Worm (Caenorhabditis elegans): ENCODE results near the gene dhrr-1.

dhrr-1 gene

DNA sequence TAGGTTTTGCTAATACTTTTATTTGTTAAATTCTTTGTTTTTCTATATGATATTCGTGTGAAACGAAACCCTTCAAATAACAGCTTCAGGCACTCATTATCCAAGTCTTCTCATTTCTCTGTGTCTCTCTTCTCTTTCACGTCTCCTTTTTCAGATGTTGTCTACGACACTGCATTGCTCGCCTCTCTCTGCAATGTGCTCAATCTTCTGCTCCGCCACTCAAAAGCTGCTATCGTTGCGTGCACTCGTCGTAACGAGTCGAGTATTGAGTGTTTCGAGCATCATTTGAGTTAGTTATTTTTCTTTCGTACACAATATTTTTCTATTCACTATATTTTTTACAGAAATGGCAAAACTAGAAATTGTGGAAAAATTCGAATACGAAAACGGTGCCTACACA lies 28.7 kb downstream of the dhrr-1 start:
- TF ChIP-seq tbx-11 (GFP tag; IDR thresholded peaks at IDR 0.05) (no peak), ceh-36 (tag; optimal IDR thresholded peaks at IDR 0.05) (no peak), sea-1 (GFP tag; conservative IDR thresholded peaks at IDR 0.05) (no peak)

DNA sequence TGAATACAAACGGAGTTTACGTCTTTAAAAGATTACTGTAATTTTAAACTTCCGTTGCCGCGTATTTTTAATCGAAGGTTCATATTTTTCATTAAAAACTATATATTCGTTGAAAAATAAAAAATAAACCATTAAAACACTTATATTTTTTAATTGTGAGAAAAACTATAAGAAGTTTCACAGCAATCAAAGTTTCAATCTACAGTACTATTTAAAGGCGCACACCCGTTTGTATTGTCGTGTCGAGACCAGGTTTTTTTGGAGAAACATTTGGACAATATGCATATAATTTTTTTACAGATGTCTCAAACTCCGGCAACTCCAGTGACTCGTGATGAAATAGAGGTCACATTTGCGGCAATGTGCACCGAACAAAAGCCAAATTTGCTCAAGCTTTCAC lies 29.4 kb downstream of the dhrr-1 start, which contains the start of gene R08D7.5:
TSS of gene R08D7.5 (plus strand) at position 301 of the 400 bp plus-strand sequence.
- TF ChIP-seq F13C5.2 (tag; optimal IDR thresholded peaks at IDR 0.05) (no peak), ceh-36 (tag; optimal IDR thresholded peaks at IDR 0.05) (no peak), B0310.2 (tag; optimal IDR thresholded peaks at IDR 0.05) (no peak), ceh-13 (GFP tag; optimal IDR thresholded peaks at IDR 0.05) (no peak), hnd-1 (tag; optimal IDR thresholded peaks at IDR 0.05) (no peak), ama-1 (optimal IDR thresholded peaks at IDR 0.05) (no peak), tra-4 (tag; optimal IDR thresholded peaks at IDR 0.05) (no peak), tbx-37 (GFP tag; conservative IDR thresholded peaks at IDR 0.05) (no peak), scrt-1 (GFP tag; IDR thresholded peaks at IDR 0.05) (no peak), hmbx-1 (tag; optimal IDR thresholded peaks at IDR 0.05) (no peak), ets-7 (tag; optimal IDR thresholded peaks at IDR 0.05) (no peak)

DNA sequence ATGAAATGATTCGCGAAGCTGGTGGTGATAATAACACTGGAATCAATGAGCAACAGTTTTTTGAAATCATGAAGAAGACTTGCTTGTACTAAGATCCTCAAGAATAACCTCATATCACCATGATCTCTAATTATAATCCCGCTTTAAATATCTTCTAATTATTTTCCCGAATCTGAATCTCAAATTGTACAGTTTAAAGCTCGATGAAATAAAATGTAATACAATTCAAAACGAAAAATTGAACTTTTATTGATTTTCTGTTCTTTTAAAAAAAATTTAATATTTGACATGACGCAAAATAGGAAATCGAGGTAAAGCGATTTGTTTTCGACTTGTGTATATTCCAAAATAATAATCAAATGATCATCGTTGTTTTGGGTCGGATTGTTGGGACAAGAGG lies 30.4 kb downstream of the dhrr-1 start:
- TF ChIP-seq ceh-36 (tag; optimal IDR thresholded peaks at IDR 0.05) (no peak), tbx-37 (GFP tag; conservative IDR thresholded peaks at IDR 0.05) (no peak), ama-1 (optimal IDR thresholded peaks at IDR 0.05) (no peak), B0310.2 (tag; optimal IDR thresholded peaks at IDR 0.05) (no peak), flt-1 (GFP tag; IDR thresholded peaks at IDR 0.05) (no peak), pes-1 (GFP tag; IDR thresholded peaks at IDR 0.05) (no peak), hmg-4 (GFP tag; optimal IDR thresholded peaks at IDR 0.05) (no peak), F13C5.2 (tag; optimal IDR thresholded peaks at IDR 0.05) (no peak), ceh-13 (GFP tag; optimal IDR thresholded peaks at IDR 0.05) (no peak), aly-1 (tag; optimal IDR thresholded peaks at IDR 0.05) (no peak), tbx-11 (GFP tag; IDR thresholded peaks at IDR 0.05) (no peak), hmbx-1 (tag; optimal IDR thresholded peaks at IDR 0.05) (no peak), scrt-1 (GFP tag; IDR thresholded peaks at IDR 0.05) (no peak), tra-4 (tag; optimal IDR thresholded peaks at IDR 0.05) (no peak), hnd-1 (tag; optimal IDR thresholded peaks at IDR 0.05) (no peak), sea-1 (GFP tag; conservative IDR thresholded peaks at IDR 0.05) (no peak), ets-7 (tag; optimal IDR thresholded peaks at IDR 0.05) (no peak)

DNA sequence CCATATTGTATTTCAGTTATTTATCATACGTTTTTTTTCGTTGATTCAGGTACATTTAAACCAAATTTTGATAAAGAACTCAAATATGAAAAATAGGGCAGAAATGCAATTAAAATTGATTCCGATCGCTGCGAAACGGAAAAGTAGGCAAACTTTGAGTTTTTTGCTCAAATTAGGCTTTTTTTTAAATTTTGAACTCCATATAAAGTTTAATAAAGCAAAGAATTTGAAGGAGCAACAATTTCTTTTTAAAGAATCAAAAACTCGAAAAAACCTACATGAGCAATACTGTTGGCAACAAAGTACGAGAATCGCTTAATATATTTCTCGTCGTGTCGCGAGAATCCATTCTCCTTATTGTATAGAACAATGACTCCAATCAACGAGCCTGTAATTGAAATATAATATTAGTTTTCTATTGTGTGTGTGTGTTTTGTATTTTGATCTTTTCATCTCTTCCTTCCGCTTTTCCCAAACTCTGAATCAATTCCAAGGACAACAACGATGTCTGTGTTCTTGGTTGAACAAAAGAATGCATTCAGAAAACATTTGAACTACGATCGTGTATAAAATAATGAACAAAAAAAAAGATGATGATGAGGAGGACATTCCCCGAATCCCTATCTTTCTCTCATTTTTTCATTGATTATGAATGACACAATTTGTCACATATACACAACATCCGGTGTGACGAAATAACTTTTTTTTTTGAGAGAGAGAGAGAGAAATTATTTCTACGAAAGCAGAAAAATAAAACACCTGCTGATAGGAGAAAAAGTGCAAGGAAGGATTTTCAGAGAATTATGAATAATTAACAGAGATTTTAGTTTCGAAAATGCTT lies 34.3 kb downstream of the dhrr-1 start:
- TF ChIP-seq hmg-4 (GFP tag; optimal IDR thresholded peaks at IDR 0.05) (no peak), ceh-36 (tag; optimal IDR thresholded peaks at IDR 0.05) (no peak), ceh-13 (GFP tag; optimal IDR thresholded peaks at IDR 0.05) (no peak), tra-4 (tag; optimal IDR thresholded peaks at IDR 0.05) (no peak), tbx-11 (GFP tag; IDR thresholded peaks at IDR 0.05) (no peak), flt-1 (GFP tag; IDR thresholded peaks at IDR 0.05) (no peak), B0310.2 (tag; optimal IDR thresholded peaks at IDR 0.05) (no peak), hmbx-1 (tag; optimal IDR thresholded peaks at IDR 0.05) (no peak), ama-1 (optimal IDR thresholded peaks at IDR 0.05) (no peak)

DNA sequence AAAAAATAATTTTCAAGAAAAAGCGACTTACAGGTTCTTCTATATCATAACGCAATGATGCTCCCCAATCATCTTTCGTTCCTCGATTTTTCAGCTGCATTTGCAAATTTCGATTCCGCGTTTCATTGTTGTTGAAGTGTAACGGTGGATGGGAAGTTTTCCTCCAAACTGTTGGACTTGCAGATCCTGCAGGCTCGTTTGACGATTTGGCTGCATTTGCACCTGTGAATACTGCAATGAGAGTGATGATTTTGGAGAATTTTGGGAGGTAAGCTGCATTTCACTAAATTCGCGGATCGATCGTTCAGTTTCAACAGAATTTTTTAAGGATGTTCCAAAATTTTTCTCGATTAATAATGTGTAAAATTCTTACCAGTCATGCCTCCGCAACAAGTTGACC lies 36.4 kb downstream of the dhrr-1 start:
- TF ChIP-seq ceh-36 (tag; optimal IDR thresholded peaks at IDR 0.05) (no peak), ceh-13 (GFP tag; optimal IDR thresholded peaks at IDR 0.05) (no peak), F13C5.2 (tag; optimal IDR thresholded peaks at IDR 0.05) (no peak), tra-4 (tag; optimal IDR thresholded peaks at IDR 0.05) (no peak)

DNA sequence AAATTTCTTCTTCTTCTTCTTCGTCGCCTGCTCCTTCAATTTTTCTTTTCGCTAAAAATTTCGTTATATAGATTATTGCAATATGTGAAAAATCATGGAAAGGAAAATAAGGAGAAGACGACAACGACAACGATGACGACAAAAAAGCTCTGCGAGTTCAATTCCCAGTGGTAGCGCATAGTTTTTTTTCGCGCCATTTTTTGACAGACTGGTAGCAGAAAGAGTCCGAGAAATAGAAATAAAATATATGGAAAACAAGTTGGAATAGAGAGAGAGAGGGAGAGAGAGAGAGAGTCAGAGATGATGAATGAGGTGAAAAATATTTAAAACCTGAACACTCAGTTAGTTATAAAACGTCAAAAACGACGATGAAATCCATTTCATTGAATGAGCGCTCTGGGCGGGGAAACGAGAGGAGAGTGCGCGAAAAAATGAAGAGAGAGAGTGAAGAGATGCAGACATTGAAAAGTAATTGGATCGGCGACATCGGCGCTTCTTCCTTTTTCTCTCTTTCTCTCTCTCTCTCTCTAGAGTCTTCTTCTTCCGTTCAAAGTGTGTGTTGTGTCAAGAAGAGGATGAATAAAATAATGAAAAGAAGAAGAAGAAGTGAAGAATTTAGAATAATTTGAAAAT lies 37.5 kb downstream of the dhrr-1 start, which contains the start of gene pde-2:
TSS of gene pde-2 (minus strand) at position 51 of the 633 bp plus-strand sequence.
- TF ChIP-seq B0310.2 (tag; optimal IDR thresholded peaks at IDR 0.05): no peak
- no peak for TF ChIP-seq tbx-11 (GFP tag; IDR thresholded peaks at IDR 0.05)
- no peak for TF ChIP-seq hnd-1 (tag; optimal IDR thresholded peaks at IDR 0.05)
- TF ChIP-seq ceh-36 (tag; optimal IDR thresholded peaks at IDR 0.05): no peak
- no peak for TF ChIP-seq sea-1 (GFP tag; conservative IDR thresholded peaks at IDR 0.05)

DNA sequence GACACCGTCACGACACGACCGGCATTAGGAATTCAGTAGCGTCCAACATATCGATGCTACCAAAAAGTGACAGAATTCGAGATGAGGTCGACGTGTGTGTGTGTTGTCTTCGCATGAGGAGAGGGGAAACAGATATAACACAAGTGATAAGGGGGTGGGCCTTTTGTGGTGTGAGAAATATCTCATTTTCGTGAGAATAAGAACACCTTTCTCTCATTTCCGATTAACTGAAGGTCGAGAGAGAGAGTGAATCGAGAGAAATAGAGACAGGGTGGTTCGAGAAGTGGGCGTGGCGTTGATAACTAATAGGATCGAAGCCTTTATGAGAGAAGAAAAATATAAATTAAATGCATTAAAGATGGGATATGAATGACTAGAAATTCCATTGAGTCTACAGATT lies 38.7 kb downstream of the dhrr-1 start:
- TF ChIP-seq F13C5.2 (tag; optimal IDR thresholded peaks at IDR 0.05) (no peak), hmbx-1 (tag; optimal IDR thresholded peaks at IDR 0.05) (no peak), hnd-1 (tag; optimal IDR thresholded peaks at IDR 0.05) (no peak), ceh-36 (tag; optimal IDR thresholded peaks at IDR 0.05) (no peak), pes-1 (GFP tag; IDR thresholded peaks at IDR 0.05) (no peak), ets-7 (tag; optimal IDR thresholded peaks at IDR 0.05) (no peak), aly-1 (tag; optimal IDR thresholded peaks at IDR 0.05) (no peak), ama-1 (optimal IDR thresholded peaks at IDR 0.05) (no peak)

DNA sequence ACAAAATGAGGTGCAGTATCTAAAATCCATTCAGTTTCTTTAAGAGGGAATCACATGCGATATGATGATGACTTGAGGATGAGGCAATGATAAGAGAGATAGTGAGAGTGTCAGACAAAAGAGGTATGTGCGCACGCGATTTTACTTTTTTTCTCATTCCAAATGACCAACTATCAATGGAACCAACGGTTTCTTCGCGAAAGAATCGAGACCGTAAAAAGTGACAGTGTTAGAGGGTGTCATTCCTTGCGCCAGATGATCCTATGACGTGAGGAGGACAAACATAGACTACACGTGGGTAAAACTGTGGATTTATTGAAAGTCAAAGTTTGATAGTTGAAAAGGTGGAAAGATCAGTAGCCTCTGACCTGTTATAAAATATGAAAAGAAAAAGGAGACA lies 39.4 kb downstream of the dhrr-1 start:
- no peak for TF ChIP-seq hmbx-1 (tag; optimal IDR thresholded peaks at IDR 0.05)
- no peak for TF ChIP-seq ceh-13 (GFP tag; optimal IDR thresholded peaks at IDR 0.05)
- no peak for TF ChIP-seq scrt-1 (GFP tag; IDR thresholded peaks at IDR 0.05)
- no peak for TF ChIP-seq tra-4 (tag; optimal IDR thresholded peaks at IDR 0.05)

Measured in whole organism, early embryonic.